Fruit fly (Drosophila melanogaster) whole organism, embryonic: ENCODE measurements around the gene CG34135.

Source experiments
- CG10959 ChIP-seq: fragments of 200-800 bp; sonication (Bioruptor generic); IDR thresholded peaks from 2 replicates; pipeline ENCODE4 v1.3.6; 2022; ENCODE audit warnings: missing biosample characterization, missing genetic modification characterization
- CG12155 ChIP-seq: fragments of 200-800 bp; sonication (Bioruptor generic); optimal IDR thresholded peaks from 3 replicates; lab custom pipeline; 2016; ENCODE audit warnings: missing biosample characterization, missing genetic modification characterization
- CG12744 ChIP-seq: fragments of 200-800 bp; sonication (Bioruptor generic); optimal IDR thresholded peaks from 2 replicates; lab custom pipeline; 2016; ENCODE audit warnings: missing biosample characterization, missing genetic modification characterization
- CG14667 ChIP-seq: fragments of 200-800 bp; sonication (Bioruptor generic); IDR thresholded peaks from 2 replicates; pipeline ENCODE4 v1.3.6; 2022; ENCODE audit warnings: missing biosample characterization, missing genetic modification characterization
- CG15269 ChIP-seq: fragments of 200-800 bp; sonication (Bioruptor generic); optimal IDR thresholded peaks from 2 replicates; lab custom pipeline; 2018; ENCODE audit warnings: missing biosample characterization, mild to moderate bottlenecking, missing genetic modification characterization, moderate library complexity
- CG15479 ChIP-seq: fragments of 200-800 bp; sonication (Bioruptor generic); optimal IDR thresholded peaks from 3 replicates; lab custom pipeline; 2019; ENCODE audit warnings: missing biosample characterization, mild to moderate bottlenecking, missing genetic modification characterization, moderate library complexity
- CG16863 ChIP-seq: fragments of 200-800 bp; sonication (Bioruptor generic); optimal IDR thresholded peaks from 3 replicates; lab custom pipeline; 2016; ENCODE audit warnings: missing biosample characterization, missing genetic modification characterization
- CG2712 ChIP-seq: fragments of 200-800 bp; optimal IDR thresholded peaks from 3 replicates; lab custom pipeline; 2019; ENCODE audit warnings: missing biosample characterization, mild to moderate bottlenecking, missing genetic modification characterization, moderate library complexity
- CG2889 ChIP-seq: fragments of 200-800 bp; sonication (Bioruptor generic); IDR thresholded peaks from 3 replicates; pipeline ENCODE4 v1.3.6; 2022; ENCODE audit warnings: missing biosample characterization, missing genetic modification characterization
- CG30403 ChIP-seq: fragments of 200-800 bp; sonication (Bioruptor generic); optimal IDR thresholded peaks from 3 replicates; lab custom pipeline; 2016; ENCODE audit warnings: missing biosample characterization, missing genetic modification characterization
- CG34224 ChIP-seq: fragments of 200-800 bp; sonication (Bioruptor generic); IDR thresholded peaks from 3 replicates; pipeline ENCODE4 v1.3.6; 2022; ENCODE audit warnings: missing biosample characterization, missing genetic modification characterization; ENCODE audit not compliant: partially characterized antibody
- CG4707 ChIP-seq: fragments of 200-800 bp; sonication (Bioruptor generic); optimal IDR thresholded peaks from 2 replicates; lab custom pipeline; 2018; ENCODE audit warnings: missing biosample characterization, mild to moderate bottlenecking, missing genetic modification characterization, moderate library complexity
- CG6654 ChIP-seq: fragments of 200-800 bp; sonication (Bioruptor generic); optimal IDR thresholded peaks from 2 replicates; lab custom pipeline; 2017; ENCODE audit warnings: missing biosample characterization, mild to moderate bottlenecking, missing genetic modification characterization
- CG7556 ChIP-seq: fragments of 200-800 bp; sonication (Bioruptor generic); optimal IDR thresholded peaks from 2 replicates; lab custom pipeline; 2017; ENCODE audit warnings: missing biosample characterization, mild to moderate bottlenecking, missing genetic modification characterization
- CG7987 ChIP-seq: fragments of 200-800 bp; sonication (Bioruptor generic); optimal IDR thresholded peaks from 2 replicates; lab custom pipeline; 2018; ENCODE audit warnings: missing biosample characterization, mild to moderate bottlenecking, missing genetic modification characterization, moderate library complexity
- CG9817 ChIP-seq: fragments of 200-800 bp; sonication (Bioruptor generic); optimal IDR thresholded peaks from 2 replicates; lab custom pipeline; 2018; ENCODE audit warnings: missing biosample characterization, mild to moderate bottlenecking, missing genetic modification characterization, moderate library complexity
- CoRest ChIP-seq: fragments of 200-800 bp; sonication (Bioruptor generic); optimal IDR thresholded peaks from 3 replicates; lab custom pipeline; 2018; ENCODE audit warnings: missing biosample characterization, mild to moderate bottlenecking, missing genetic modification characterization, moderate library complexity
- Doc3 ChIP-seq: fragments of 200-800 bp; sonication (Bioruptor generic); IDR thresholded peaks from 3 replicates; pipeline ENCODE4 v1.3.6; 2022; ENCODE audit warnings: missing biosample characterization, missing genetic modification characterization; ENCODE audit not compliant: partially characterized antibody
- HLH3B ChIP-seq: fragments of 200-800 bp; sonication (Bioruptor generic); IDR thresholded peaks from 2 replicates; pipeline ENCODE4 v1.3.6; 2022; ENCODE audit warnings: missing biosample characterization, missing genetic modification characterization
- HLH54F ChIP-seq: fragments of 200-800 bp; sonication (Bioruptor generic); optimal IDR thresholded peaks from 3 replicates; lab custom pipeline; 2016; ENCODE audit warnings: missing biosample characterization, missing genetic modification characterization
- HLHmδ ChIP-seq: fragments of 200-800 bp; sonication (Bioruptor generic); optimal IDR thresholded peaks from 2 replicates; lab custom pipeline; 2018; ENCODE audit warnings: missing biosample characterization, mild to moderate bottlenecking, missing genetic modification characterization, moderate library complexity
- MTF-1 ChIP-seq: fragments of 200-800 bp; sonication (Bioruptor generic); optimal IDR thresholded peaks from 2 replicates; lab custom pipeline; 2018; ENCODE audit warnings: missing biosample characterization, mild to moderate bottlenecking, missing genetic modification characterization, borderline replicate concordance
- Opbp ChIP-seq: fragments of 200-800 bp; sonication (Bioruptor generic); IDR thresholded peaks from 3 replicates; pipeline ENCODE4 v1.3.6; 2022; ENCODE audit warnings: missing biosample characterization, missing genetic modification characterization; ENCODE audit not compliant: partially characterized antibody
- Pdp1 ChIP-seq, 2 experiments: fragments of 200-800 bp; sonication (Bioruptor generic); optimal IDR thresholded peaks; 3 replicates each; lab custom pipeline; 2016; ENCODE audit warnings: missing biosample characterization in 2 of 2, missing genetic modification characterization in 2 of 2, mild to moderate bottlenecking in 1 of 2, moderate library complexity in 1 of 2
- Rx ChIP-seq: fragments of 200-800 bp; sonication (Bioruptor generic); IDR thresholded peaks from 2 replicates; pipeline ENCODE4 v1.3.6; 2022; ENCODE audit warnings: missing biosample characterization, missing genetic modification characterization
- Sox102F ChIP-seq: fragments of 200-800 bp; sonication (Bioruptor generic); optimal IDR thresholded peaks from 2 replicates; lab custom pipeline; 2018; ENCODE audit warnings: missing biosample characterization, mild to moderate bottlenecking, missing genetic modification characterization, moderate library complexity
- Tbp ChIP-seq: fragments of >200 bp; optimal IDR thresholded peaks from 2 replicates; lab custom pipeline; 2018; ENCODE audit warnings: missing biosample characterization, missing genetic modification characterization
- az2 ChIP-seq: fragments of 200-800 bp; sonication (Bioruptor generic); optimal IDR thresholded peaks from 3 replicates; lab custom pipeline; 2016; ENCODE audit warnings: missing biosample characterization, missing genetic modification characterization
- bbx ChIP-seq: fragments of 200-800 bp; sonication (Bioruptor generic); IDR thresholded peaks from 2 replicates; pipeline ENCODE4 v1.3.6; 2022; ENCODE audit warnings: missing biosample characterization, missing genetic modification characterization; ENCODE audit not compliant: partially characterized antibody
- cato ChIP-seq: fragments of 200-800 bp; sonication (Bioruptor generic); optimal IDR thresholded peaks from 2 replicates; lab custom pipeline; 2016; ENCODE audit warnings: missing biosample characterization, missing genetic modification characterization, borderline replicate concordance
- chn ChIP-seq: fragments of 200-800 bp; sonication (Bioruptor generic); optimal IDR thresholded peaks from 2 replicates; lab custom pipeline; 2016; ENCODE audit warnings: missing biosample characterization, missing genetic modification characterization
- corto ChIP-seq: fragments of 200-800 bp; sonication (Bioruptor generic); optimal IDR thresholded peaks from 2 replicates; lab custom pipeline; 2016; ENCODE audit warnings: missing biosample characterization, mild to moderate bottlenecking, missing genetic modification characterization, moderate library complexity
- cwo ChIP-seq: fragments of 200-800 bp; sonication (Bioruptor generic); optimal IDR thresholded peaks from 3 replicates; lab custom pipeline; 2017; ENCODE audit warnings: missing biosample characterization, missing genetic modification characterization, mild to moderate bottlenecking, moderate library complexity, missing genetic modification reagents
- disco-r ChIP-seq: fragments of 200-800 bp; sonication (Bioruptor generic); optimal IDR thresholded peaks from 2 replicates; lab custom pipeline; 2016; ENCODE audit warnings: missing biosample characterization, missing genetic modification characterization
- dm ChIP-seq: fragments of 200-800 bp; sonication (Bioruptor generic); optimal IDR thresholded peaks from 3 replicates; lab custom pipeline; 2016; ENCODE audit warnings: missing biosample characterization, missing genetic modification characterization
- eyg ChIP-seq: fragments of 200-800 bp; sonication (Bioruptor generic); optimal IDR thresholded peaks from 3 replicates; lab custom pipeline; 2016; ENCODE audit warnings: missing biosample characterization, missing genetic modification characterization
- jing ChIP-seq: fragments of 200-800 bp; sonication (Bioruptor generic); optimal IDR thresholded peaks from 2 replicates; lab custom pipeline; 2018; ENCODE audit warnings: missing biosample characterization, mild to moderate bottlenecking, missing genetic modification characterization
- lilli ChIP-seq: fragments of 200-800 bp; sonication (Bioruptor generic); optimal IDR thresholded peaks from 3 replicates; lab custom pipeline; 2016; ENCODE audit warnings: missing biosample characterization, missing genetic modification characterization
- luna ChIP-seq: fragments of 200-800 bp; sonication (Bioruptor generic); optimal IDR thresholded peaks from 2 replicates; lab custom pipeline; 2016; ENCODE audit warnings: missing biosample characterization, missing genetic modification characterization
- mld ChIP-seq: fragments of 200-800 bp; sonication (Bioruptor generic); IDR thresholded peaks from 3 replicates; pipeline ENCODE4 v1.3.6; 2022; ENCODE audit warnings: missing biosample characterization, missing genetic modification characterization; ENCODE audit not compliant: partially characterized antibody
- pb ChIP-seq: fragments of 200-800 bp; sonication (Bioruptor generic); optimal IDR thresholded peaks from 3 replicates; lab custom pipeline; 2016; ENCODE audit warnings: missing biosample characterization, missing genetic modification characterization
- phol ChIP-seq: fragments of 200-800 bp; sonication (Bioruptor generic); optimal IDR thresholded peaks from 3 replicates; lab custom pipeline; 2018; ENCODE audit warnings: missing biosample characterization, mild to moderate bottlenecking, missing genetic modification characterization, moderate library complexity
- sc ChIP-seq, 3 experiments: fragments of >200 bp in 2 of 3; fragments of 200-800 bp in 1 of 3; sonication (Bioruptor generic) in 1 of 3; optimal IDR thresholded peaks; 2 replicates in 2 of 3; 3 replicates in 1 of 3; lab custom pipeline; 2017; ENCODE audit warnings: mild to moderate bottlenecking in 1 of 3, missing biosample characterization in 1 of 3, missing genetic modification characterization in 1 of 3, missing genetic modification reagents in 1 of 3
- seq ChIP-seq: fragments of 200-800 bp; sonication (Bioruptor generic); IDR thresholded peaks from 2 replicates; pipeline ENCODE4 v1.3.6; 2022; ENCODE audit warnings: missing biosample characterization, missing genetic modification characterization
- stwl ChIP-seq: fragments of 200-800 bp; sonication (Bioruptor generic); optimal IDR thresholded peaks from 3 replicates; lab custom pipeline; 2018; ENCODE audit warnings: missing biosample characterization, mild to moderate bottlenecking, missing genetic modification characterization, moderate library complexity
- tgo ChIP-seq: fragments of 200-800 bp; sonication (Bioruptor generic); IDR thresholded peaks from 3 replicates; pipeline ENCODE4 v1.3.6; 2022; ENCODE audit warnings: missing biosample characterization, missing genetic modification characterization
- usp ChIP-seq: fragments of >200 bp; optimal IDR thresholded peaks from 2 replicates; lab custom pipeline; 2017; ENCODE audit warnings: missing biosample characterization, missing genetic modification characterization
- yki ChIP-seq: fragments of >200 bp; optimal IDR thresholded peaks from 3 replicates; lab custom pipeline; 2018

CG34135 gene

DNA sequence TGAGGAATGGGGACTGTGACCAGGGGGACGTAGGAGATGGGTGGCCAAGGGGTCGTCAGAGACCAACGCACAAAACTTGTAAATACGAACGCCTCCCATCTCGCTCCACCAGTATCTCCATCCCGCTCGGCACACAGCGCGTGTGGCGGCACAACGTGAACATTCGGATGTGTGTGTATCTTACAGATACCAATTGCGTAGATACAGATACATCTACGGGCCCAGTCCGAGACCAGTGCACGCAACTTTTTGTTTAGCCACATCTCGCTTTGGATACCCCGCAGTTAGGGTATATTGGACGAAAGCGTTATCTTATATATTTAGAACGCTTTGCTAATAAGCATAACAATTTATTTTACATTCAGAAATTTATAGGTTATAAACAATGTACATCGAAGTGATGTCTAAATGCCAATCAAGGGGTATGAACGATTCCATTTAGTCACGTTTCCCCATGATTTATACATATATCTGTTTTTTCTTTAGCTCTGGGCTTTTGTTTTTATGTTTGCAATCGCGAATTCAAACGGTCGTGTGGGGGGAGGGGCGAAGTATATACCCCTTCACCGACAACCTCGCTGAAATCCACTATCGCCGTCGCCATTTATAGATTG is 43.4 kb upstream of the CG34135 start (continued):
- TF ChIP-seq usp (no peak), az2 (GFP tag; lab: Kevin White, UChicago) (peak; percentile 99), HLH3B (GFP tag; lab: Robert Waterston, UW) (peak; percentile 99), CG6654 (GFP tag; lab: Kevin White, UChicago) (peak; percentile 92), CG10959 (peak; percentile 96), Pdp1 (GFP tag; optimal IDR thresholded peaks at IDR 0.05; lab: Kevin White, UChicago) (peak; percentile 98 to 99), CG15479 (peak; percentile 51), tgo (GFP tag; lab: Robert Waterston, UW) (peak; percentile 99), CG7556 (peak; percentile 98), CG15269 (peak; percentile 99), mld (GFP tag; lab: Robert Waterston, UW) (no peak), CG2712 (tag; lab: Kevin White, UChicago) (peak; percentile 99), disco-r (peak; percentile 98), sc (optimal IDR thresholded peaks at IDR 0.05; lab: Kevin White, UChicago) (no peak), sc (GFP tag; optimal IDR thresholded peaks at IDR 0.05; lab: Kevin White, UChicago) (peak; percentile 96), HLH54F (GFP tag; lab: Kevin White, UChicago) (peak; percentile 99), CG34224 (no peak; the same call in 2 of the 3 replicates), cato (GFP tag; lab: Kevin White, UChicago) (peak; percentile 98), HLHmδ (GFP tag; lab: Kevin White, UChicago) (peak; percentile 89), CG30403 (GFP tag; lab: Kevin White, UChicago) (peak; percentile 99), CG16863 (peak; percentile 99), yki (lab: Kevin White, UChicago) (no peak), dm (GFP tag; lab: Kevin White, UChicago) (peak; percentile 98), CG12744 (GFP tag; lab: Kevin White, UChicago) (peak; percentile 99), jing (GFP tag; lab: Kevin White, UChicago) (peak; percentile 99), bbx (GFP tag; lab: Robert Waterston, UW) (0 out of 2 replicates have a peak, but pooled peaks have one; percentile 42), Sox102F (GFP tag; lab: Kevin White, UChicago) (peak; percentile 99), Opbp (no peak), CG2889 (GFP tag; lab: Robert Waterston, UW) (peak; percentile 99), lilli (GFP tag; lab: Kevin White, UChicago) (peak; percentile 100), CG7987 (GFP tag; lab: Kevin White, UChicago) (peak; percentile 97), pb (GFP tag; lab: Kevin White, UChicago) (peak; percentile 97), stwl (tag; lab: Kevin White, UChicago) (peak; percentile 61), corto (GFP tag; lab: Kevin White, UChicago) (peak; percentile 97), cwo (GFP tag; lab: Kevin White, UChicago) (peak; percentile 98), chn (GFP tag; lab: Kevin White, UChicago) (peak; percentile 99), CG12155 (GFP tag; lab: Kevin White, UChicago) (peak; percentile 98), phol (tag; lab: Kevin White, UChicago) (peak; percentile 98), CoRest (tag; lab: Kevin White, UChicago) (peak; percentile 99), CG9817 (tag; lab: Kevin White, UChicago) (peak; percentile 99), Tbp (GFP tag; lab: Kevin White, UChicago) (no peak), luna (GFP tag; lab: Kevin White, UChicago) (peak; percentile 98), MTF-1 (GFP tag; lab: Kevin White, UChicago) (peak; percentile 97), Rx (GFP tag; lab: Robert Waterston, UW) (peak; percentile 98), CG4707 (GFP tag; lab: Kevin White, UChicago) (peak; percentile 94), Doc3 (GFP tag; lab: Robert Waterston, UW) (no peak), CG14667 (GFP tag; lab: Robert Waterston, UW) (peak; percentile 98), seq (GFP tag; lab: Robert Waterston, UW) (peak; percentile 99), eyg (GFP tag; lab: Kevin White, UChicago) (peak; percentile 98)
